Fruit fly (Drosophila melanogaster) whole organism, adult: ENCODE measurements around the gene CG2187.

Source experiments
- CG11617 ChIP-seq: fragments of 200-800 bp; sonication (Bioruptor generic); optimal IDR thresholded peaks from 2 replicates; lab custom pipeline; 2017; ENCODE audit warnings: mild to moderate bottlenecking, missing biosample characterization, missing genetic modification reagents, missing genetic modification characterization
- CG12768 ChIP-seq: fragments of 200-800 bp; sonication (Bioruptor generic); optimal IDR thresholded peaks from 2 replicates; lab custom pipeline; 2017; ENCODE audit warnings: missing biosample characterization, missing genetic modification characterization, mild to moderate bottlenecking, moderate library complexity, missing genetic modification reagents
- CG14711 ChIP-seq: fragments of 200-800 bp; sonication (Bioruptor generic); optimal IDR thresholded peaks from 2 replicates; lab custom pipeline; 2018; ENCODE audit warnings: missing biosample characterization, mild to moderate bottlenecking, missing genetic modification characterization, moderate library complexity
- CG1620 ChIP-seq: fragments of 200-800 bp; sonication (Bioruptor generic); optimal IDR thresholded peaks from 2 replicates; lab custom pipeline; 2016; ENCODE audit warnings: missing biosample characterization, missing genetic modification characterization
- CG33017 ChIP-seq: fragments of 200-800 bp; sonication (Bioruptor generic); optimal IDR thresholded peaks from 2 replicates; lab custom pipeline; 2018; ENCODE audit warnings: missing biosample characterization, mild to moderate bottlenecking, missing genetic modification characterization, moderate library complexity
- CG5204 ChIP-seq: fragments of 200-800 bp; sonication (Bioruptor generic); optimal IDR thresholded peaks from 2 replicates; lab custom pipeline; 2016; ENCODE audit warnings: missing biosample characterization, missing genetic modification characterization
- CG7045 ChIP-seq: fragments of 200-800 bp; sonication (Bioruptor generic); optimal IDR thresholded peaks from 2 replicates; lab custom pipeline; 2017; ENCODE audit warnings: missing biosample characterization, mild to moderate bottlenecking, missing genetic modification characterization
- CG7101 ChIP-seq: fragments of 200-800 bp; sonication (Bioruptor generic); optimal IDR thresholded peaks from 2 replicates; lab custom pipeline; 2018; ENCODE audit warnings: missing biosample characterization, mild to moderate bottlenecking, missing genetic modification characterization, moderate library complexity
- Clk ChIP-seq: fragments of 200-800 bp; sonication (Bioruptor generic); optimal IDR thresholded peaks from 2 replicates; lab custom pipeline; 2017; ENCODE audit warnings: missing biosample characterization, missing genetic modification characterization
- Crg-1 ChIP-seq: fragments of 200-800 bp; sonication (Bioruptor generic); optimal IDR thresholded peaks from 2 replicates; lab custom pipeline; 2016; ENCODE audit warnings: missing biosample characterization, missing genetic modification characterization
- Hr96 ChIP-seq: fragments of 200-800 bp; sonication (Bioruptor generic); optimal IDR thresholded peaks from 2 replicates; lab custom pipeline; 2016; ENCODE audit warnings: missing biosample characterization, missing genetic modification characterization
- Mnt ChIP-seq: fragments of 200-800 bp; sonication (Bioruptor generic); optimal IDR thresholded peaks from 2 replicates; lab custom pipeline; 2016; ENCODE audit warnings: missing biosample characterization, mild to moderate bottlenecking, missing genetic modification characterization
- bab1 ChIP-seq: fragments of 200-800 bp; sonication (Bioruptor generic); optimal IDR thresholded peaks from 3 replicates; lab custom pipeline; 2019; ENCODE audit warnings: missing biosample characterization, mild to moderate bottlenecking, missing genetic modification characterization, moderate library complexity
- cic ChIP-seq: fragments of 200-800 bp; sonication (Bioruptor generic); optimal IDR thresholded peaks from 2 replicates; lab custom pipeline; 2017; ENCODE audit warnings: missing biosample characterization, mild to moderate bottlenecking, missing genetic modification characterization, moderate library complexity
- cnc ChIP-seq, 2 experiments: fragments of >200 bp; optimal IDR thresholded peaks; 2 replicates each; lab custom pipeline; 2017
- kay ChIP-seq: fragments of 200-800 bp; sonication (Bioruptor generic); peaks from one replicate; lab custom pipeline; 2016; ENCODE audit warnings: missing biosample characterization, missing genetic modification characterization, borderline replicate concordance
- ovo ChIP-seq: fragments of 200-800 bp; sonication (Bioruptor generic); optimal IDR thresholded peaks from 2 replicates; lab custom pipeline; 2016; ENCODE audit warnings: missing biosample characterization, missing genetic modification characterization
- pad ChIP-seq: fragments of 200-800 bp; sonication (Bioruptor generic); optimal IDR thresholded peaks from 3 replicates; lab custom pipeline; 2017; ENCODE audit warnings: missing biosample characterization, missing genetic modification characterization, mild to moderate bottlenecking, moderate library complexity, missing genetic modification reagents
- tj ChIP-seq: fragments of 200-800 bp; sonication (Bioruptor generic); optimal IDR thresholded peaks from 3 replicates; lab custom pipeline; 2017; ENCODE audit warnings: missing biosample characterization, mild to moderate bottlenecking, missing genetic modification characterization, moderate library complexity
- toe ChIP-seq: fragments of 200-800 bp; sonication (Bioruptor generic); optimal IDR thresholded peaks from 2 replicates; lab custom pipeline; 2016; ENCODE audit warnings: missing biosample characterization, missing genetic modification characterization

The CG2187 gene

DNA sequence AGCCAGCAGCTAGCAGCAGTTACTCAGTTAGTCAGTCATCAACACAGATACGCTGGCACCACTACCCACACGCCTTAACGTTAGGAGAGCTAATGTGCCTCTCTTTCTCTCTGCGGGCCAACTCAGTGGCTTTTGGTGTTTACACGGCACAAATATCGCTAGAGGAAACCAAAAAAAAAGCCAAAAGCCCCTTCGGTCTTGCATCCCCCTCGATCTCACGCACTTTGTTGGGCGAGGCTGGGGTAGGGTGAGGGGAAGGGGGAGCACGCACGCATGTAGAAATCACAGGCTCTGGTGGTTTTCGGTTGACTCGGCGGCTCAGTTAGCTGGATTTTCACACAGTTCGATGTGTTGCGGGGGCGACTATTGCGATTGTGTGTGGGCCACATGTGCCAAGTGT lies 36.5 kb downstream of the CG2187 start:
- no peak for TF ChIP-seq CG7101 (tag; lab: Kevin White, UChicago)
- TF ChIP-seq pad (GFP tag; lab: Kevin White, UChicago): no peak
- no peak for TF ChIP-seq Clk
- no peak for TF ChIP-seq Hr96 (GFP tag; lab: Kevin White, UChicago)
- no peak for TF ChIP-seq cnc (optimal IDR thresholded peaks at IDR 0.05; lab: Kevin White, UChicago)
- TF ChIP-seq CG1620 (GFP tag; lab: Kevin White, UChicago): no peak
- no peak for TF ChIP-seq CG7045 (GFP tag; lab: Kevin White, UChicago)
- TF ChIP-seq toe: no peak
- no peak for TF ChIP-seq CG33017 (tag; lab: Kevin White, UChicago)
- no peak for TF ChIP-seq tj (GFP tag; lab: Kevin White, UChicago)

DNA sequence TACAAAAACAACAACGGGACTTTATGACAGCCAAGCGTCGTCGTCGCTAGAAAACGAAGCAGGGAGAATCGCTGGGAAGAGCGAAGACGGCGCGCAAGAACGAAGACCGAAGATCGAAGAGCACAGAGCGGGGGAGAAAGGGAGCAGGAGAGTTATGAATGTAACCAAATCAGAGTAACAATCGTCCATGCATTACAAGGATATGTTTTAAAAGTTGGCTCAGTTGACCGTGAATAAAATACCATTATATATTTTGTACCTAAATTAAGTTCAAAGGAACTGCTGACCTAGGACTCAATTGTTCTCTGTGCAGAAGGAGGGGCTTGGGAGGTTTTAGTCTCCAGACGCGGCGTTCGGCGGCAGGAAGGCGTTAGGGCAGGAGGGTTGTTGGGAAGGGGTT lies 37.0 kb downstream of the CG2187 start:
- no peak for TF ChIP-seq Hr96 (GFP tag; lab: Kevin White, UChicago)
- no peak for TF ChIP-seq tj (GFP tag; lab: Kevin White, UChicago)
- TF ChIP-seq Crg-1 (GFP tag; lab: Kevin White, UChicago): no peak
- no peak for TF ChIP-seq CG7101 (tag; lab: Kevin White, UChicago)
- no peak for TF ChIP-seq kay (GFP tag; lab: Kevin White, UChicago)
- no peak for TF ChIP-seq CG7045 (GFP tag; lab: Kevin White, UChicago)
- TF ChIP-seq cic (GFP tag; lab: Kevin White, UChicago): no peak
- no peak for TF ChIP-seq CG5204
- no peak for TF ChIP-seq Mnt (GFP tag; lab: Kevin White, UChicago)
- TF ChIP-seq toe: no peak
- TF ChIP-seq CG12768 (GFP tag; lab: Kevin White, UChicago): no peak
- TF ChIP-seq CG14711 (tag; lab: Kevin White, UChicago): no peak
- no peak for TF ChIP-seq CG1620 (GFP tag; lab: Kevin White, UChicago)
- no peak for TF ChIP-seq bab1 (GFP tag; lab: Kevin White, UChicago)
- TF ChIP-seq CG33017 (tag; lab: Kevin White, UChicago): no peak
- no peak for TF ChIP-seq pad (GFP tag; lab: Kevin White, UChicago)
- TF ChIP-seq CG11617: no peak
- no peak for TF ChIP-seq cnc (optimal IDR thresholded peaks at IDR 0.05; lab: Kevin White, UChicago)
- no peak for TF ChIP-seq Clk
- TF ChIP-seq ovo (GFP tag; lab: Kevin White, UChicago): no peak

DNA sequence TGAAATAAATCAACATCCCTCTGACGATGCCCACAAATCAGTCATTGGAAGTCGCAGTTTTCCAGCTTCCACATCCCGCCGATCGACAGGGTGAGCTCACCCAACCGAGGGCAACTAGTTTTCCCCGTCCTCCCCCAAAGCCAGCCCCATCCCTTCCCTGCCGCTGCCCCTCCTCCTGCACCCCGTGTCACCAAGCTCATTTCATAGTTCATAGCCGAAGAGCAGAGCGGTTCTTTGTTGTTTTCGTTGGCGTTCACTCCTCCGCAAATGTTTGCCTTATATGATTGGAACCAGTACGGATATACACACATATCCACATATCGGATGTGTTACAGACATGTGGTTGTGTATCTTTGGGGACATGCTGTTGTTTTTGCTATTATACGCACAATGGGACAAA lies 38.3 kb downstream of the CG2187 start:
- TF ChIP-seq CG5204: no peak

DNA sequence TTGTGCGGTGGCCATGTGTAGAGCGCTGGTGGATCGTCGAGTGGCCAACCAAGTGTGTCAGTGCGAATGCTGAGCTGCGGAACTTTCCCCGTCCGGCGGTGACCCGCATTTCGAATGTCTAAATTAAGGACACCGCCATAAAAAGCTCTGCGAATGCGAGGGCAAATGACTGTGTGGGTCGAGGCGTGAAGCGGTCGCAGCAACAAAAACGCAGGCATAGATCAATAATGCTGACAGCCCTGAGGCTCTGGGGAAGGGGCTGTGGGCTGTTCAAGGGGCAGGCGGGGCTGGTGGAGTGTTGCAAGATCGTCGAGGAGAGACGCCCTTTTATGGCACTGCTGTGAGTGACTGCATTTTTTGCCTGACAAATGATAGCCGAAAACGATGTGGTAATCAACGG lies 38.9 kb downstream of the CG2187 start:
- TF ChIP-seq Hr96 (GFP tag; lab: Kevin White, UChicago) (no peak), cnc (optimal IDR thresholded peaks at IDR 0.05; lab: Kevin White, UChicago) (no peak), cic (GFP tag; lab: Kevin White, UChicago) (no peak), toe (no peak), Mnt (GFP tag; lab: Kevin White, UChicago) (no peak), CG7101 (tag; lab: Kevin White, UChicago) (no peak), CG5204 (no peak), ovo (GFP tag; lab: Kevin White, UChicago) (no peak), CG12768 (GFP tag; lab: Kevin White, UChicago) (no peak), CG14711 (tag; lab: Kevin White, UChicago) (no peak), kay (GFP tag; lab: Kevin White, UChicago) (no peak), Crg-1 (GFP tag; lab: Kevin White, UChicago) (no peak), tj (GFP tag; lab: Kevin White, UChicago) (no peak), Clk (no peak), CG1620 (GFP tag; lab: Kevin White, UChicago) (no peak), bab1 (GFP tag; lab: Kevin White, UChicago) (no peak), CG11617 (no peak)

DNA sequence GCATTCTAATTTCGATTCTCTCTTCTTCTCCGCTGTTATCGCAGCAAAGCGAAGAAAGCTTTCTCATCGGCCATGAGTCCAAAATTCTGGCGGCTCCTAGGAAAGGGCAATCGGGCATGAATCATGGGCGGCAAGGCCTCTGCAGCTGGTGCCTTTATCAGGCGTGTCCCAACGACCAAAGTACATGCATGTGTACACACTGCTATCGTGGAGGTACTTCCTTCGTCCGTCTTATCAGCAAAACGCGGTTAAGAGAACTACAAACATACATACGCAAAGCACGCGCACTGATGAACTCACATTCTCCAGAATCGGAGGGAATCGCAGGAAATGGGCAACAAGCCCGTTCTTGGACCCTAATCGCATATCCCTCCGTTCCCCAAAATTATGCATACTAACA lies 39.5 kb downstream of the CG2187 start:
- no peak for TF ChIP-seq toe
- TF ChIP-seq cnc (optimal IDR thresholded peaks at IDR 0.05; lab: Kevin White, UChicago): no peak
- TF ChIP-seq CG7101 (tag; lab: Kevin White, UChicago): no peak
- no peak for TF ChIP-seq bab1 (GFP tag; lab: Kevin White, UChicago)
- no peak for TF ChIP-seq Hr96 (GFP tag; lab: Kevin White, UChicago)
- TF ChIP-seq kay (GFP tag; lab: Kevin White, UChicago): no peak
- TF ChIP-seq cic (GFP tag; lab: Kevin White, UChicago): no peak
- no peak for TF ChIP-seq ovo (GFP tag; lab: Kevin White, UChicago)
- no peak for TF ChIP-seq Mnt (GFP tag; lab: Kevin White, UChicago)
- no peak for TF ChIP-seq CG7045 (GFP tag; lab: Kevin White, UChicago)
- no peak for TF ChIP-seq tj (GFP tag; lab: Kevin White, UChicago)
- no peak for TF ChIP-seq CG1620 (GFP tag; lab: Kevin White, UChicago)
- TF ChIP-seq pad (GFP tag; lab: Kevin White, UChicago): no peak
- no peak for TF ChIP-seq Clk
- no peak for TF ChIP-seq CG11617
- TF ChIP-seq CG12768 (GFP tag; lab: Kevin White, UChicago): no peak
- TF ChIP-seq CG5204: no peak

DNA sequence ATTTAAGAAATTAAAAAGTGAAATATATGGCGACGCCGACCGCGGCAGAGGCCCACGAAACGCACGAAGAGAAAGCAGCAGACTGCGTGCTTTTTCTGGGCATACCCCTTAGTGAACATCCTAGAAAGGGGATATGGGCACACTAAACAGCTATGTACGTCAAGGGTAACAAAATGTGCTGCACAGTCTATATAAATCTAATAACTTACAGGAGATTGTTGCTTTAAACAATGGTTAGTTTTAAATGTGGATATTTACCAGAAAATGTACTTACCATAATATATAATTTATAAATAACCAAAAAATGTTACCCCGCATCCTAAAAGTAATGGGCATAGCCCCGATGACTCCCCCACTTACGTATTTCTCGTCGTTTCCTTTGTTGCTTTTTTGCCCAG lies 40.3 kb downstream of the CG2187 start:
- TF ChIP-seq Hr96 (GFP tag; lab: Kevin White, UChicago) (no peak), toe (no peak)
